Fruit fly (Drosophila melanogaster): Measurements from ENCODE around the gene CG5909.

Gene CG5909

DNA sequence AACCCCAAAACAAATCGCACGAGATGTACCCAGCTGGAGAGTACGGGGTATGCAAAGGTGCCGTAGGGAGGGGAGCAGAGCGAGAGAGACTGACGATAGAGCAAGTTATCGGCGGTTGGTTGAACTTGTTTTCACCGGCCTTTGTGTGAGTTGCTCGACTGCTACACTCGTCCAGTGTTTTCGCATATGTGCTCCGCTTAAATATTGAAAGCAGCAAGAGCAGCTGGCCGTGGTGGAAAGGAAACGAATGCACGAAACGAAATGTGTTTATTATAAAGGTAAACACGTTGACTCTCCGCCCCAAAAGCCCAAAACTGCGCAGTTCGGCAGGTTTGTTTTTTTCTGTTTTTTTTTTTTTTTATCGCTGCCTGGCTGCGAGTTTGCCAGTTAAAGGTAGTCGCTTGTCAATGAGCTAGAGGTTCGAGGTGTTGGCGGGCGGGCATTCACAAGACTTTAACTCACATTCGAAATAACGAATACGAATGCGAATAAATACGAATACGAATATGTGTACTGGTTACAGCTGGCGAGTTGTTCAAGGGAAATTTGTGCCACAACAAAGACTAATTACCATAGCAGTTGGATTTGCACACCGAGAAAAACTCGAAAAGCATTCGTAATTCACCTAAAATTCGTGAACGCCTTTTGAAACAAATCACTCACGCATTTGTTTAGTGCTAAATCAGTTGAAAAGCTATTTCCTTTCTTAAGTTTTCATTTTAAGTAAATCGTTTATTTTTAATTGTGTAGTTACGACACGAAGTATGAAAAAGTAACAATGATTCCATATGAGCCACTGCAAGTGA lies 31.2 kb upstream of the CG5909 start:
- TF ChIP-seq h (GFP tag; optimal IDR thresholded peaks at IDR 0.05) (peak; percentile 79), dl (GFP tag; optimal IDR thresholded peaks at IDR 0.05; ENCODE audit: insufficient read depth in 1 of 2, partially characterized antibody in 2 of 2) (no peak), Mio (GFP tag; optimal IDR thresholded peaks at IDR 0.05) (no peak), foxo (GFP tag; optimal IDR thresholded peaks at IDR 0.05) (peak in 1 of 2 experiments; percentile 75), fru (GFP tag; optimal IDR thresholded peaks at IDR 0.05) (peak; percentile 75), Vsx2 (GFP tag; optimal IDR thresholded peaks at IDR 0.05; ENCODE audit: partially characterized antibody) (peak; percentile 30), GATAd (GFP tag; optimal IDR thresholded peaks at IDR 0.05) (no peak), usp (GFP tag; optimal IDR thresholded peaks at IDR 0.05) (no peak), jim (GFP tag; optimal IDR thresholded peaks at IDR 0.05) (peak; percentile 82), woc (GFP tag; optimal IDR thresholded peaks at IDR 0.05) (peak; percentile 62), CG32264 (GFP tag; optimal IDR thresholded peaks at IDR 0.05) (peak; percentile 16), Abd-B (GFP tag; optimal IDR thresholded peaks at IDR 0.05) (no peak), tai (GFP tag; optimal IDR thresholded peaks at IDR 0.05) (no peak), Dfd (GFP tag; optimal IDR thresholded peaks at IDR 0.05) (no peak), br (GFP tag; optimal IDR thresholded peaks at IDR 0.05) (peak; percentile 61), HLH106 (tag; optimal IDR thresholded peaks at IDR 0.05) (peak; percentile 66), sv (GFP tag; optimal IDR thresholded peaks at IDR 0.05) (no peak), Hr78 (GFP tag; optimal IDR thresholded peaks at IDR 0.05) (no peak), rgr (GFP tag; optimal IDR thresholded peaks at IDR 0.05) (peak; percentile 64), CG9705 (GFP tag; optimal IDR thresholded peaks at IDR 0.05) (no peak), Hr83 (GFP tag; optimal IDR thresholded peaks at IDR 0.05; ENCODE audit: poor library complexity, severe bottlenecking) (peak; percentile 82), dmrt93B (GFP tag; optimal IDR thresholded peaks at IDR 0.05) (peak; percentile 29), Sp1 (GFP tag; optimal IDR thresholded peaks at IDR 0.05) (peak; percentile 60), Dif (GFP tag; optimal IDR thresholded peaks at IDR 0.05; ENCODE audit: partially characterized antibody) (peak; percentile 23), lola (GFP tag; optimal IDR thresholded peaks at IDR 0.05) (no peak), ey (GFP tag; optimal IDR thresholded peaks at IDR 0.05) (peak; percentile 65), N (GFP tag; optimal IDR thresholded peaks at IDR 0.05) (no peak), Hnf4 (GFP tag; optimal IDR thresholded peaks at IDR 0.05) (peak; percentile 31), OdsH (GFP tag; optimal IDR thresholded peaks at IDR 0.05) (peak; percentile 60), Myc (optimal IDR thresholded peaks at IDR 0.05) (no peak), brk (GFP tag; optimal IDR thresholded peaks at IDR 0.05) (no peak), CrebA (GFP tag; optimal IDR thresholded peaks at IDR 0.05; ENCODE audit: borderline replicate concordance) (no peak), dsf (GFP tag; optimal IDR thresholded peaks at IDR 0.05; ENCODE audit: borderline replicate concordance) (no peak), pan (optimal IDR thresholded peaks at IDR 0.05) (no peak), Rel (GFP tag; optimal IDR thresholded peaks at IDR 0.05) (peak; percentile 82), Rel (tag; optimal IDR thresholded peaks at IDR 0.05) (peak; percentile 62), psq (GFP tag; optimal IDR thresholded peaks at IDR 0.05) (peak; percentile 73), Jra (GFP tag; optimal IDR thresholded peaks at IDR 0.05) (peak; percentile 66), sage (GFP tag; optimal IDR thresholded peaks at IDR 0.05) (peak; percentile 2)

DNA sequence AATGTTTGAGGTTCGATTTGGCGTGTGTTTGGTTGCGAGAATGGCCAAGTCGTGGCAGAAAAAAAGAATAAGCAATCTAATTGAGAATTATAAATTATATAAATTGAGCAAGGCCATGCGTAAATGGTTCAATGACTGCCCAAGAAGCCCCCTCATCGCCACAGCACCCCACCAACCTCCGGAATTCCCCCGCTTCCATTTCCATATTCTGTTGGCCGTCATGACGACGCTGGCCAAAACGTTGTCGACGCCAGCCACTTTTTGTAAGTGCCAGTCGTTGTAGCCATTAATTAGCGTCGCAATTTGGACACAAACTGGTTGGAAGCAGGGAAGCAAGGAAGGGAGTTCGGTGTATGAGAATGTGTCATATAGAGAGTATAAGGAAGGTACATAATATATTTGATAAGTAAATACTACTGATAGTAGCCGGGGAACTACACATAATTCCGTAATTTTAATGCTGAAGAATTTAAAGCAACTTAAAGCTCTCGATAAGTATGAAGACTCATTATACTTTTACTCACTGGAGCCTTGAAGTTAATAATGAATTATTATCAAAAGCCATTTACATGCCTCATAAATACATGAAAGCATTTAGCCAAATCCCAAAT lies 30.3 kb upstream of the CG5909 start:
- TF ChIP-seq CrebA (GFP tag; optimal IDR thresholded peaks at IDR 0.05; ENCODE audit: borderline replicate concordance) (no peak), Dif (GFP tag; optimal IDR thresholded peaks at IDR 0.05; ENCODE audit: partially characterized antibody) (peak; percentile 35), Rel (GFP tag; optimal IDR thresholded peaks at IDR 0.05) (no peak), Rel (tag; optimal IDR thresholded peaks at IDR 0.05) (peak; percentile 94)

Data from whole organism, wandering third instar larva.